Fruit fly (Drosophila melanogaster) whole organism: ENCODE data around the gene CG31156.

ENCODE experiments used
- CG8478 ChIP-seq: fragments of >200 bp; optimal IDR thresholded peaks from 2 replicates; lab custom pipeline; 2018; ENCODE audit warnings: inconsistent platforms
- pan ChIP-seq: fragments of >200 bp; optimal IDR thresholded peaks from 2 replicates; lab custom pipeline; 2017
- psq ChIP-seq: fragments of >200 bp; optimal IDR thresholded peaks from 2 replicates; lab custom pipeline; 2017
- usp ChIP-seq: fragments of >200 bp; optimal IDR thresholded peaks from 2 replicates; lab custom pipeline; 2017; ENCODE audit warnings: missing biosample characterization, missing genetic modification characterization, mixed read lengths

dm6 chr3R:22632181-22632580, 18.7 kb upstream of the CG31156 start:
- TF ChIP-seq psq (no peak), usp (GFP tag; lab: Kevin White, UChicago) (no peak), CG8478 (lab: Kevin White, UChicago) (no peak), pan (no peak)
